Worm (Caenorhabditis elegans) whole organism, midembryonic: ENCODE results near the gene asg-2.

Experiments used
- T22C8.4 ChIP-seq: fragments of 200-800 bp; sonication (Bioruptor generic); IDR thresholded peaks from 2 replicates; pipeline ENCODE4 v1.3.6; 2022; ENCODE audit warnings: missing genetic modification characterization, missing compliant biosample characterization
- cog-1 ChIP-seq: sonication (generic microtip); optimal IDR thresholded peaks from 2 replicates; lab custom pipeline; 2016; ENCODE audit warnings: missing genetic modification characterization, missing compliant biosample characterization
- flt-1 ChIP-seq: fragments of 200-800 bp; sonication (Bioruptor generic); IDR thresholded peaks from 2 replicates; pipeline ENCODE4 v1.3.6; 2022; ENCODE audit warnings: missing genetic modification characterization, missing compliant biosample characterization
- klf-2 ChIP-seq: fragments of 200-800 bp; sonication (Bioruptor generic); conservative IDR thresholded peaks from 2 replicates; pipeline ENCODE4 v1.3.6; 2022; ENCODE audit warnings: missing genetic modification reagents, missing genetic modification characterization, missing compliant biosample characterization
- med-1 ChIP-seq: sonication (generic microtip); optimal IDR thresholded peaks from 2 replicates; lab custom pipeline; 2017; ENCODE audit warnings: missing genetic modification characterization, mild to moderate bottlenecking, missing compliant biosample characterization, antibody characterized with exemption, missing genetic modification reagents; ENCODE audit not compliant: insufficient read depth
- ref-1 ChIP-seq: fragments of 200-800 bp; sonication (Bioruptor generic); conservative IDR thresholded peaks from 2 replicates; pipeline ENCODE4 v1.3.6; 2022; ENCODE audit warnings: missing genetic modification reagents, missing genetic modification characterization, missing compliant biosample characterization
- tab-1 ChIP-seq: fragments of 200-800 bp; sonication (Bioruptor generic); IDR thresholded peaks from 2 replicates; pipeline ENCODE4 v1.3.6; 2022; ENCODE audit warnings: missing genetic modification characterization, missing compliant biosample characterization
- ztf-23 ChIP-seq: fragments of 200-800 bp; sonication (Bioruptor generic); IDR thresholded peaks from 2 replicates; pipeline ENCODE4 v1.3.6; 2022; ENCODE audit warnings: missing genetic modification reagents, missing genetic modification characterization, missing compliant biosample characterization
- ztf-29 ChIP-seq: fragments of 200-800 bp; sonication (Bioruptor generic); IDR thresholded peaks from 2 replicates; pipeline ENCODE4 v1.3.6; 2022; ENCODE audit warnings: missing genetic modification reagents, missing genetic modification characterization, missing compliant biosample characterization

asg-2 gene

DNA sequence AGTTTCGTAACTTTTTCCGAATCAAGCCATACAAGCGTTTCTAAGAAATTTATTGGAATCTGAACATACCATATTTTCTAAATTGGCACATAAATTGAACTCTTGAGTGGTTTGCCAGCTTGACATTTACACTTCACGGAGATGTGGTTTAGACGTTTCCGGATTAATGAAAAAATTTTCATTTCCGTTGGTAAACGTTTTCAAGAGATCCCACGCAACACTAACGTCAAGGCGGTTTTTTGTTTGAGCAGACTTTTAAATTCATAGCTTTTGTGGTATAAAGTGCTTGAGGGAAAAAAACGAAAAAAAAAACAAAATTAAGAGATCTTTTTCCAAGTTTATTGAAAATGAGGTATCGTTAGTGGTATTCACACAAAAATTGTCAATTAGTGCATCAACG lies 5.9 kb upstream of the asg-2 start, which contains the start of gene F41B4.2:
Gene F41B4.2, minus strand, starts transcription at position 101 of the 400 bp plus-strand sequence.
- TF ChIP-seq med-1 (GFP tag; lab: Kevin White, UChicago) (no peak), cog-1 (tag; lab: Kevin White, UChicago) (no peak), ref-1 (GFP tag; lab: Robert Waterston, UW) (no peak), ztf-23 (GFP tag; lab: Robert Waterston, UW) (no peak), flt-1 (GFP tag; lab: Robert Waterston, UW) (no peak), klf-2 (no peak), ztf-29 (GFP tag; lab: Robert Waterston, UW) (no peak), tab-1 (GFP tag; lab: Robert Waterston, UW) (no peak), T22C8.4 (no peak)

DNA sequence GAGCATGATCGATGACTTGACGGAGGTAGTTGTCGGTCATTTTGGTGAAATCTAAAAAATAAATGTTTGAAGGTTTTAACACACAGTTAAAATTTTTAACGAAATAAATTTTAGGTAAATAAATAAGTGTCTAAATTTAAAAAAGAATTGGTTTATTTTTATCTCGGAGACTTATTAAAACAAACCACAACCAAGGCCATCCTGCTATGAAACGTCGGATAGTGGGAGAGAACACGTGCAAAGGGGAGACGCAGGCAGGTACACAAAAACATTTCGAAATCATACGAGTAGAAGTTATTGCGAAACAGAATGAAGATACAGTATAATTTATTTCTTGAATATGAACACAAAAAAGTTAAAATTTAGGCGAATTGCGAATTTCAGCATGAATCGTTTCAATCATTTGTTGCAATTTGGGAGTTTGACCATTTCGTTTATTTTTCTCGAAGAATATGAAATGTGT lies 5.0 kb upstream of the asg-2 start, which contains the start of gene F41B4.3:
Gene F41B4.3, minus strand, starts transcription at position 51 of the 463 bp plus-strand sequence.
- no peak for TF ChIP-seq ref-1 (GFP tag; lab: Robert Waterston, UW)
- TF ChIP-seq ztf-23 (GFP tag; lab: Robert Waterston, UW) = no peak
- no peak for TF ChIP-seq cog-1 (tag; lab: Kevin White, UChicago)
- no peak for TF ChIP-seq ztf-29 (GFP tag; lab: Robert Waterston, UW)
- TF ChIP-seq flt-1 (GFP tag; lab: Robert Waterston, UW) = no peak
- TF ChIP-seq tab-1 (GFP tag; lab: Robert Waterston, UW) = no peak
- TF ChIP-seq T22C8.4 = no peak

DNA sequence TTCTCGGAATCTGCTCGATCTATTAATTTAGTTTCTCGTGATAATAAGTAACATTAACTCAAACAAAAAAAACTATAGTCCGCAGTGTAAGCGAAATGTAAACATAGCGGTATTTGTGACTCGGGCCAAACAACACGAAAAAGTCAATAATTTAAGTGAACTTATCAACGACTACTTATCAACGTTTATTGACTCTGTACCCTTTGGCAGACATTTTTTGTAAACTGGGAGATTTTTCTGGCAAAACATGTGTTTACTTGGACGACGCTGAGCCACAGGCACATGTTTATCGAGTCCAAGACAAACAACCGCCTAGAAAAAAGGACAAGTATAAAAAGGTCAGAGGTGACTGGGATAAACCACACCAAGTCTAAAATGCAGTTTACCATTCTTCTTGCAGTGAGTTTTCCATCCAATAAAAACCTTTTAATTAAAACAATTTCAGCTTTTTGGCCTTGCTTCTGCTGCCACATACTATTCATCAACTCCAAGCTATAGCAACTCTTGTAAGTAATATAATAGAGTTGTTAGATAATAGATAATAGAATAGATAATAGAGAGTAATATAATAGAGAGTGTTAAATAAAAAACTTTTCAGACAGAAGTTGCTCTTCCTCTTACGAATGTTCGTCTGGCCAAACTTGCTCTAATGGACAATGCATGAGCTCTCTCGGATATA lies 3.5 kb downstream of the asg-2 start, which contains the start of gene C53B7.3:
Gene C53B7.3, plus strand, starts transcription at position 362 of the 679 bp plus-strand sequence.
- no peak for TF ChIP-seq cog-1 (tag; lab: Kevin White, UChicago)
- TF ChIP-seq T22C8.4 = no peak
- no peak for TF ChIP-seq flt-1 (GFP tag; lab: Robert Waterston, UW)
- no peak for TF ChIP-seq ref-1 (GFP tag; lab: Robert Waterston, UW)
- no peak for TF ChIP-seq ztf-23 (GFP tag; lab: Robert Waterston, UW)
- TF ChIP-seq tab-1 (GFP tag; lab: Robert Waterston, UW) = no peak
- TF ChIP-seq ztf-29 (GFP tag; lab: Robert Waterston, UW) = no peak
- no peak for TF ChIP-seq med-1 (GFP tag; lab: Kevin White, UChicago)
- no peak for TF ChIP-seq klf-2

DNA sequence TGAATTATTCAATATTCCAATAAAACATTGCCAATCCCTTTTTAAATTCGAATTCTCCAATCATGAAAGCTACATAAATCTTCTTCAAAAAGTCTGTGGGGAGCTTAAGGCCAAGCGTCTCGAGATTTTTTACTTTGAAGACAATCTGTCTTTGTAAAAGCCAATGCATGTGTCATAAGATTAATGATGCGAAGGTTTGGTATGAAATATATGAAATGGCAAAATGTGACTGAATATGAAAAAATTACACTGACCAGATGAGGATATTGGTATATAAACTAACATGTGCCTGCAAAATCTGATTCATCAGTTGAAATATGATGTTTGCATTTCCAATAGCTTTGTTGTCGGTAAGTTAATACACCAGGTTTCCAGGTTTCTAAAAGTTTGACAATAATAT lies 4.9 kb downstream of the asg-2 start, which contains the start of gene C53B7.2:
Gene C53B7.2, plus strand, starts transcription at position 301 of the 400 bp plus-strand sequence.
- TF ChIP-seq med-1 (GFP tag; lab: Kevin White, UChicago) (no peak), flt-1 (GFP tag; lab: Robert Waterston, UW) (no peak), ref-1 (GFP tag; lab: Robert Waterston, UW) (no peak), T22C8.4 (no peak)

DNA sequence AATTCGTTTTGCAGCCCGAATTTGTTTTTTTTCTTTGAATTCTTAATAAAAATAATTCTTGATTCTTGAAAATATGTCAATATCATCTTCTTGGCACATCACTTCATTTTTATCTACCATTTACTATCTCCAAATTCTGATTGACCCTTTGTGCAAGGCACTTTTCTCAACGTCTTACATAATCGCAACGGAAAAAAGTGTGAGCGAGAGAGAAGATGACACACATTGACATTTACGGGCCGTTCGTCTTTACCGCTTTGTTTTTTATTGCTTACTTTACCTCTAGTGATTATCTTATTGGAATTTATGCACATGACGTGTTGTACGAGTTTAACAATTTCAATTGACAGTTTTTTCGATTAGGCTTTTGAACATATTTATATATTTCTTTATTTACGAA lies 7.5 kb downstream of the asg-2 start:
- TF ChIP-seq klf-2 (no peak), cog-1 (tag; lab: Kevin White, UChicago) (no peak), med-1 (GFP tag; lab: Kevin White, UChicago) (no peak), ztf-23 (GFP tag; lab: Robert Waterston, UW) (no peak), ztf-29 (GFP tag; lab: Robert Waterston, UW) (no peak), T22C8.4 (no peak), tab-1 (GFP tag; lab: Robert Waterston, UW) (no peak), flt-1 (GFP tag; lab: Robert Waterston, UW) (no peak), ref-1 (GFP tag; lab: Robert Waterston, UW) (no peak)

DNA sequence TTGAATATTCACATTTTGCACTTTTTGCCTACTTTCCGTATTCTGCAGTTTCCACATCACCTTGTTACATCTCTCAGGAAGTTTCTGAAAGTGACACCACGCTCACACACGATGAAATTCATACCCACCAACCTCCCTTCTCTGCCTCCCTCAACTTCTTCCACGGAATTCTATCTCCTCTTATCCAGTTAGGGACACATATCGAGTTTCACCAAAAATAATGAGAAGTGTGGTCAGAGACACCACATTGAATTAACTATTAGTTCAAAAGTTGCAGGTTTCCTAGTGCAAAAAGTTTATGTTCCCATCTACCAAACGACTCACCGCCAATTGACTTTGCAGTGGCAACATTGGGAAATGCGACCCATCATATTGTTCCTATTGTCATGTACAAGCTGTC lies 9.4 kb downstream of the asg-2 start:
- TF ChIP-seq ref-1 (GFP tag; lab: Robert Waterston, UW) (no peak), tab-1 (GFP tag; lab: Robert Waterston, UW) (no peak), cog-1 (tag; lab: Kevin White, UChicago) (no peak), med-1 (GFP tag; lab: Kevin White, UChicago) (no peak), ztf-23 (GFP tag; lab: Robert Waterston, UW) (no peak), ztf-29 (GFP tag; lab: Robert Waterston, UW) (no peak), T22C8.4 (no peak), flt-1 (GFP tag; lab: Robert Waterston, UW) (no peak), klf-2 (no peak)

DNA sequence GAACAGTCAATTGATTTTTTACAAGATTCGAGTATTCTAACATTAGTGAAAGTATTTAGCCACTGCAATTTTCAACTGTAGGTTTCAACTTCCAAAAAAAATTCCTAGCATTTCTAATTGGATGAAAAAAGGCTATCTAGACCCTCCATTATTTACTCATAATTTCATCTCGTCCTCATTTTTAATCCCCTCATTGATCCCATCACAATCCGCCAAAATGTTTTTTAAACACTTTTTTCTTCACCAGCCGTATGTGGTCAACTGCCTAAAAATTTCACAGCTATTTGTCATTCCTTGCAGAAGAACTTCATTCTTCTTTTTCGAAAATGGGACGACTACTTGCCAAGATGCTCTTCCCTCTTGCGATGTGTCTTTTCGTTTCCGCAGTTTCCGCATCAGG lies 12.3 kb downstream of the asg-2 start, which contains the start of gene rig-3:
Gene rig-3, plus strand, starts transcription at position 301 of the 400 bp plus-strand sequence.
- TF ChIP-seq med-1 (GFP tag; lab: Kevin White, UChicago) = no peak
- no peak for TF ChIP-seq cog-1 (tag; lab: Kevin White, UChicago)
- TF ChIP-seq tab-1 (GFP tag; lab: Robert Waterston, UW) = no peak
- no peak for TF ChIP-seq ztf-23 (GFP tag; lab: Robert Waterston, UW)
- no peak for TF ChIP-seq ref-1 (GFP tag; lab: Robert Waterston, UW)
- TF ChIP-seq ztf-29 (GFP tag; lab: Robert Waterston, UW) = no peak
- TF ChIP-seq klf-2 = no peak
- TF ChIP-seq flt-1 (GFP tag; lab: Robert Waterston, UW) = no peak

DNA sequence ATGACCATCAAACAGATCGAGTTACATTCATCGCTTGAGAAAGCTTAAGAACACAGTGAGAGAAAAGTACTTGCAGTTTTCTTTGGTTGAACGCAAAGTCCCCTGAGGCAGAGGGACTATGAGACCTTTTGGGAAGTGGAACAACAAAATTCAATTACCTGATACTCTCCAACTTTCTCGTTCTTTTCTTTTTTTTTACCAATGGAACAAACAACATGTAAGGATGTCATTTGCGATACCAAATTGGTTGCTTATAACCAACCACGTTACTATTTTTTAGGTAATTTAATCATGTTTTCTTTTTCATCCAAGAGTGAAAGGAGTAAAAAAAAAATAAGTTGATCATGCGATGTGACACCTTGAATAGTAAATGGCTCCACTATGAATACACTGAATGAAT lies 15.7 kb downstream of the asg-2 start:
- no peak for TF ChIP-seq ref-1 (GFP tag; lab: Robert Waterston, UW)
- TF ChIP-seq ztf-23 (GFP tag; lab: Robert Waterston, UW) = no peak
- no peak for TF ChIP-seq med-1 (GFP tag; lab: Kevin White, UChicago)

DNA sequence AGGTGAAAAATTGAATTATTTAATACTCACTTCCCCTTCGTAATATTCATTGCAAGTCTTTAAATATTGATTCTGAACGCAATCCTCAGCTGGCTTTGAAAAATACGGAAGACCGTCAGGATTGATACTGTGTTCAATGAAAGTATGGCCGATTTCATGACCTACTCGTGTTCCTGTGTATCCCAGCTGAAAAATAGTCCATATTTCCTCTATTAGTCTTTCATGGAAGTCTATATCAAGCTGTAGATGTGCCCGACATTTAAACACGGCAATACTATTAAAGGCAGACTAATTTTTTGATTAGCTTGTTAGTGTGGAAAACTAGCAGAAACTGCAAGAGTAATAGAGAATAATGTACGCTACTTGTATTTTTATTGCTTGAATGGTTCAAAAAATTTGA lies 20.5 kb downstream of the asg-2 start:
- TF ChIP-seq flt-1 (GFP tag; lab: Robert Waterston, UW) = no peak
- TF ChIP-seq cog-1 (tag; lab: Kevin White, UChicago) = no peak
- no peak for TF ChIP-seq tab-1 (GFP tag; lab: Robert Waterston, UW)
- no peak for TF ChIP-seq ref-1 (GFP tag; lab: Robert Waterston, UW)
- TF ChIP-seq klf-2 = no peak
- TF ChIP-seq med-1 (GFP tag; lab: Kevin White, UChicago) = no peak
- TF ChIP-seq ztf-29 (GFP tag; lab: Robert Waterston, UW) = no peak
- no peak for TF ChIP-seq ztf-23 (GFP tag; lab: Robert Waterston, UW)
- TF ChIP-seq T22C8.4 = no peak
